Worm (Caenorhabditis elegans) whole organism, midembryonic: ENCODE data around the gene ify-1.

Source experiments
- cog-1 ChIP-seq: sonication (generic microtip); optimal IDR thresholded peaks from 2 replicates; lab custom pipeline; 2016; ENCODE audit warnings: missing genetic modification characterization, missing compliant biosample characterization
- flt-1 ChIP-seq: fragments of 200-800 bp; sonication (Bioruptor generic); IDR thresholded peaks from 2 replicates; pipeline ENCODE4 v1.3.6; 2022; ENCODE audit warnings: missing genetic modification characterization, missing compliant biosample characterization
- ztf-29 ChIP-seq: fragments of 200-800 bp; sonication (Bioruptor generic); IDR thresholded peaks from 2 replicates; pipeline ENCODE4 v1.3.6; 2022; ENCODE audit warnings: missing genetic modification reagents, missing genetic modification characterization, missing compliant biosample characterization

DNA sequence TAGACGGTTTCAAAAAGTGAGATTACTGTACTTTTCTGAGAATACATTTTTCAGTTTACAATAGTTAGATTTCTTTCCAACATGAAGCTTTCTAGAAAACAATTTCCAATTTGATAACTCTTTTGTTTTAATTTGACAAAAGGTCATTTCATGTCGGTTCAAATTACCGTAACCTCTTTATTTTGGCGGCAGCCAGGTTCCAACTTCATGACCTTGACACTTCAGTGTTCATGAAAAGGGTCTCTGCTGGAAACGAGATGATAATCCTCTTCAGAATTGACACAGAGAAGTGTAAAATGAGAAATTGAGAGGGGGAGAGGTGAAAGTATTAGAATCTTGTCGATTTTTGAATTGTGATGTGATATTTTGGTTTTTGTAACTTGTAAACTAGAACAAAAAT lies 33.5 kb downstream of the ify-1 start:
- TF ChIP-seq flt-1 (GFP tag; lab: Robert Waterston, UW) (no peak), cog-1 (no peak), ztf-29 (GFP tag; lab: Robert Waterston, UW) (no peak)
